Worm (Caenorhabditis elegans) whole organism, L1 larva: ENCODE data around the gene hot-3.

ENCODE experiments used
- C04F5.9 ChIP-seq: sonication (generic microtip); optimal IDR thresholded peaks from 2 replicates; lab custom pipeline; 2016; ENCODE audit warnings: missing genetic modification characterization, missing compliant biosample characterization
- C16A3.4 ChIP-seq: fragments of 150-350 bp; optimal IDR thresholded peaks from 2 replicates; lab custom pipeline; 2014; ENCODE audit warnings: missing biosample characterization, missing genetic modification characterization
- F16B12.6 ChIP-seq: fragments of 150-350 bp; optimal IDR thresholded peaks from 2 replicates; lab custom pipeline; 2014; ENCODE audit warnings: missing biosample characterization, missing genetic modification characterization
- ama-1 ChIP-seq: fragments of 150-350 bp; optimal IDR thresholded peaks from 2 replicates; lab custom pipeline; 2014
- blmp-1 ChIP-seq: fragments of 150-350 bp; optimal IDR thresholded peaks from 2 replicates; lab custom pipeline; 2014; ENCODE audit warnings: missing biosample characterization, missing genetic modification characterization
- ceh-90 ChIP-seq: sonication (generic microtip); optimal IDR thresholded peaks from 2 replicates; lab custom pipeline; 2016; ENCODE audit warnings: missing genetic modification characterization, missing compliant biosample characterization
- ces-1 ChIP-seq: fragments of 150-350 bp; optimal IDR thresholded peaks from 2 replicates; lab custom pipeline; 2014; ENCODE audit warnings: missing biosample characterization, missing genetic modification reagents, missing genetic modification characterization
- dpl-1 ChIP-seq, 3 experiments: fragments of 150-350 bp in 2 of 3; sonication (generic microtip) in 1 of 3; optimal IDR thresholded peaks; 2 replicates each; lab custom pipeline; 2014 to 2017; ENCODE audit warnings: missing biosample characterization in 3 of 3, missing genetic modification characterization in 3 of 3, missing genetic modification reagents in 3 of 3
- dsc-1 ChIP-seq: sonication (generic microtip); optimal IDR thresholded peaks from 2 replicates; lab custom pipeline; 2016; ENCODE audit warnings: mild to moderate bottlenecking, missing genetic modification characterization, missing compliant biosample characterization
- efl-1 ChIP-seq, 4 experiments: fragments of 150-350 bp; optimal IDR thresholded peaks in 3 of 4; peaks in 1 of 4; 1 replicate in 1 of 4; 2 replicates in 3 of 4; lab custom pipeline; 2014; ENCODE audit warnings: missing biosample characterization in 2 of 4, missing genetic modification characterization in 2 of 4, missing genetic modification reagents in 2 of 4
- efl-3 ChIP-seq: fragments of 200-800 bp; sonication (Bioruptor generic); optimal IDR thresholded peaks from 2 replicates; lab custom pipeline; 2018; ENCODE audit warnings: mild to moderate bottlenecking, missing genetic modification characterization, missing compliant biosample characterization
- egl-13 ChIP-seq: sonication (generic microtip); optimal IDR thresholded peaks from 2 replicates; lab custom pipeline; 2016; ENCODE audit warnings: missing genotype, missing genetic modification reagents, missing genetic modification characterization, missing compliant biosample characterization
- elt-2 ChIP-seq: sonication (generic microtip); optimal IDR thresholded peaks from 2 replicates; lab custom pipeline; 2016; ENCODE audit warnings: missing genetic modification characterization, mild to moderate bottlenecking, inconsistent platforms, missing compliant biosample characterization, missing genetic modification reagents
- fkh-8 ChIP-seq: sonication (generic microtip); optimal IDR thresholded peaks from 2 replicates; lab custom pipeline; 2016; ENCODE audit warnings: mild to moderate bottlenecking, missing genetic modification characterization, missing compliant biosample characterization
- fos-1 ChIP-seq: fragments of 150-350 bp; optimal IDR thresholded peaks from 2 replicates; lab custom pipeline; 2014; ENCODE audit warnings: missing biosample characterization, missing genetic modification characterization
- grh-1 ChIP-seq: fragments of 200-800 bp; sonication (Bioruptor generic); IDR thresholded peaks from 2 replicates; pipeline ENCODE4 v1.3.6; 2022; ENCODE audit warnings: missing genetic modification reagents, missing genetic modification characterization, missing compliant biosample characterization
- hlh-17 ChIP-seq: fragments of 200-800 bp; sonication (Bioruptor generic); optimal IDR thresholded peaks from 2 replicates; lab custom pipeline; 2018; ENCODE audit warnings: missing genetic modification characterization, mild to moderate bottlenecking, missing compliant biosample characterization, moderate library complexity, borderline replicate concordance
- hlh-4 ChIP-seq: sonication (generic microtip); optimal IDR thresholded peaks from 2 replicates; lab custom pipeline; 2016; ENCODE audit warnings: mild to moderate bottlenecking, missing genetic modification characterization, missing compliant biosample characterization
- hpl-2 ChIP-seq: fragments of 150-350 bp; optimal IDR thresholded peaks from 2 replicates; lab custom pipeline; 2014; ENCODE audit warnings: missing biosample characterization, missing genetic modification reagents, missing genetic modification characterization
- lin-35 ChIP-seq, 2 experiments: fragments of 150-350 bp; optimal IDR thresholded peaks; 2 replicates each; lab custom pipeline; 2014; ENCODE audit warnings: missing biosample characterization in 2 of 2, missing genetic modification characterization in 2 of 2, missing genetic modification reagents in 2 of 2
- lin-39 ChIP-seq: fragments of 150-350 bp; optimal IDR thresholded peaks from 2 replicates; lab custom pipeline; 2014; ENCODE audit warnings: missing biosample characterization, missing genetic modification reagents, missing genetic modification characterization
- lsy-2 ChIP-seq, 2 experiments: fragments of 150-350 bp; optimal IDR thresholded peaks; 2 replicates each; lab custom pipeline; 2014; ENCODE audit warnings: missing biosample characterization in 2 of 2, missing genetic modification characterization in 2 of 2
- mab-9 ChIP-seq: fragments of 200-800 bp; sonication (Bioruptor generic); IDR thresholded peaks from 2 replicates; pipeline ENCODE4 v1.3.6; 2022; ENCODE audit warnings: missing genetic modification reagents, missing genetic modification characterization, missing compliant biosample characterization
- mep-1 ChIP-seq: fragments of 150-350 bp; optimal IDR thresholded peaks from 2 replicates; lab custom pipeline; 2014; ENCODE audit warnings: missing biosample characterization, missing genetic modification characterization
- nhr-12 ChIP-seq: sonication (generic microtip); optimal IDR thresholded peaks from 2 replicates; lab custom pipeline; 2017; ENCODE audit warnings: missing biosample characterization, missing genetic modification characterization
- nhr-28 ChIP-seq: fragments of 150-350 bp; optimal IDR thresholded peaks from 2 replicates; lab custom pipeline; 2014; ENCODE audit warnings: missing biosample characterization, missing genetic modification characterization
- pag-3 ChIP-seq: sonication (generic microtip); optimal IDR thresholded peaks from 2 replicates; lab custom pipeline; 2017; ENCODE audit warnings: missing genetic modification characterization, mild to moderate bottlenecking, missing compliant biosample characterization, antibody characterized with exemption, borderline replicate concordance; ENCODE audit not compliant: insufficient read depth
- pax-3 ChIP-seq: fragments of 200-800 bp; sonication (Bioruptor generic); optimal IDR thresholded peaks from 2 replicates; lab custom pipeline; 2018; ENCODE audit warnings: mild to moderate bottlenecking, missing genetic modification characterization, moderate library complexity, missing compliant biosample characterization
- rnt-1 ChIP-seq: sonication (generic microtip); optimal IDR thresholded peaks from 2 replicates; lab custom pipeline; 2016; ENCODE audit warnings: mild to moderate bottlenecking, missing genetic modification characterization, moderate library complexity, missing compliant biosample characterization
- skn-1 ChIP-seq: fragments of 150-350 bp; optimal IDR thresholded peaks from 2 replicates; lab custom pipeline; 2014; ENCODE audit warnings: missing biosample characterization, missing genetic modification characterization
- sptf-1 ChIP-seq: fragments of 150-350 bp; optimal IDR thresholded peaks from 2 replicates; lab custom pipeline; 2014; ENCODE audit warnings: missing biosample characterization, missing genetic modification characterization
- sup-37 ChIP-seq: fragments of 200-800 bp; sonication (Bioruptor generic); optimal IDR thresholded peaks from 2 replicates; lab custom pipeline; 2018; ENCODE audit warnings: mild to moderate bottlenecking, missing genetic modification characterization, missing compliant biosample characterization
- tbx-2 ChIP-seq: sonication (generic microtip); optimal IDR thresholded peaks from 2 replicates; lab custom pipeline; 2016; ENCODE audit warnings: missing genetic modification characterization, missing compliant biosample characterization
- tlp-1 ChIP-seq: fragments of 150-350 bp; optimal IDR thresholded peaks from 2 replicates; lab custom pipeline; 2014; ENCODE audit warnings: missing biosample characterization, missing genetic modification characterization
- unc-130 ChIP-seq: fragments of 150-350 bp; optimal IDR thresholded peaks from 2 replicates; lab custom pipeline; 2017; ENCODE audit warnings: missing biosample characterization, missing genetic modification characterization, inconsistent platforms
- unc-86 ChIP-seq: sonication (generic microtip); optimal IDR thresholded peaks from 2 replicates; lab custom pipeline; 2016; ENCODE audit warnings: missing genetic modification characterization, missing compliant biosample characterization
- unc-98 ChIP-seq: fragments of 200-800 bp; sonication (Bioruptor generic); IDR thresholded peaks from 2 replicates; pipeline ENCODE4 v1.3.6; 2022; ENCODE audit warnings: missing genetic modification characterization, missing compliant biosample characterization
- vab-15 ChIP-seq: sonication (generic microtip); optimal IDR thresholded peaks from 2 replicates; lab custom pipeline; 2017; ENCODE audit warnings: missing genotype, mild to moderate bottlenecking, missing genetic modification characterization, missing compliant biosample characterization
- zag-1 ChIP-seq: fragments of 150-350 bp; optimal IDR thresholded peaks from 2 replicates; lab custom pipeline; 2014; ENCODE audit warnings: missing biosample characterization, missing genetic modification characterization
- ztf-4 ChIP-seq: fragments of 150-350 bp; optimal IDR thresholded peaks from 2 replicates; lab custom pipeline; 2014; ENCODE audit warnings: missing biosample characterization, missing genetic modification characterization

Gene hot-3

ce11 chrII:13973514-13973913 lies 41.7 kb upstream of the hot-3 start, which contains the start of gene Y39G8B.1:
Y39G8B.1 (minus strand) TSS chrII:13973812.
- TF ChIP-seq nhr-12 (tag; lab: Kevin White, UChicago) = no peak
- peak in 1 of 3 experiments; percentile 9 for TF ChIP-seq dpl-1 (GFP tag; optimal IDR thresholded peaks at IDR 0.05; lab: Kevin White, UChicago)
- no peak for TF ChIP-seq fkh-8 (tag; lab: Kevin White, UChicago)
- no peak for TF ChIP-seq fos-1 (tag; lab: Kevin White, UChicago)
- no peak for TF ChIP-seq efl-3
- TF ChIP-seq mep-1 = peak; percentile 47
- TF ChIP-seq skn-1 (tag; lab: Kevin White, UChicago) = peak; percentile 1
- TF ChIP-seq lin-35 (GFP tag; optimal IDR thresholded peaks at IDR 0.05; lab: Kevin White, UChicago) = peak in 1 of 2 experiments; percentile 33
- TF ChIP-seq dsc-1 = no peak
- no peak for TF ChIP-seq grh-1 (GFP tag; lab: Robert Waterston, UW)
- TF ChIP-seq lsy-2 (tag; optimal IDR thresholded peaks at IDR 0.05; lab: Kevin White, UChicago) = peak in 1 of 2 experiments; percentile 7
- peak; percentile 35 for TF ChIP-seq F16B12.6 (tag; lab: Kevin White, UChicago)
- no peak for TF ChIP-seq mab-9 (GFP tag; lab: Robert Waterston, UW)
- TF ChIP-seq zag-1 (tag; lab: Kevin White, UChicago) = no peak
- TF ChIP-seq unc-86 (tag; lab: Kevin White, UChicago) = no peak
- no peak for TF ChIP-seq C04F5.9 (tag; lab: Kevin White, UChicago)
- peak; percentile 58 for TF ChIP-seq blmp-1 (tag; lab: Kevin White, UChicago)
- no peak for TF ChIP-seq ama-1
- no peak for TF ChIP-seq pax-3 (tag; lab: Kevin White, UChicago)

DNA sequence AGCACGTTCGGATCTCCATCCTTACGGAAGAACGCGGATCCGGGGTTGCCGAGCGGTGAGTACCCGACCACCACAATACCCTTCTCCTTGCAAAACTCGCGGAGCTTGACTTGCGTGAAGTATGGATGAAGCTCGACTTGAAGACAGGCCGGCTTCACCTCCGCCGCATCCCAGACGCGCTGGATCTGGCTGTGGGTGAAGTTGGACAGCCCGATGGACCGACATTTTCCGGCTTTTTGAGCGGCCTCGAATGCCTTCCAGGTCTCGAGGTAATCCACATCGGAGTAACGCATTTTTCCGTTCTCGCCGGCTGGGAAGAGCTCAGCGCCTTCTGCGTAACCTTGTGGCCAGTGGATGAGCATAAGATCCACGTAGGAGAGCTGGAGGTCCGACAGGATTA lies 40.4 kb upstream of the hot-3 start:
- TF ChIP-seq ztf-4 (tag; lab: Kevin White, UChicago) (no peak), nhr-12 (tag; lab: Kevin White, UChicago) (no peak)
- TF ChIP-seq, all 84 proteins: peak for 0

DNA sequence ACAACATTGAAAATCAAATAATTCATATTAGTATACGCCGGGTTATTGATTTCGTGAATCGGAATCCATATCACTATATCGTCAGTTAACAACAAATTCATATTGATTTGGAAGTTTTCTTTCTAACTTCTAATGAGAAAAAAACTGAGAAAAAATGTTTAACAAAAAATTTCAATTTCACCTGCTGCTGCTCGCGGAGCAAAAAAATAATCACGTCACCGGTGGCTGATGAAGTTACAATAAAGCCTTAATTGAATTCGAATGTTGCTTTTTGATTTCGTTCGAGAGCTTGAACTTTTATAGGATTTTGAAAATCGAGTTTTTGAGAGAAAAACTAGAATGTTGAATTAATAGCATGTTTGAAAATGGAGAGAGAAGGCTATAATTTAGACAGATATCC lies 37.1 kb upstream of the hot-3 start, which contains the start of gene sre-43:
Gene sre-43, minus strand, starts transcription at position 101 of the 400 bp plus-strand sequence.
- no peak for TF ChIP-seq unc-98 (GFP tag; lab: Robert Waterston, UW)
- no peak for TF ChIP-seq efl-1 (optimal IDR thresholded peaks at IDR 0.05; lab: Kevin White, UChicago)
- peak in 1 of 2 experiments; percentile 48 for TF ChIP-seq efl-1 (GFP tag; optimal IDR thresholded peaks at IDR 0.05 in 1 of 2; lab: Kevin White, UChicago)
- no peak for TF ChIP-seq ceh-90
- TF ChIP-seq rnt-1 (tag; lab: Kevin White, UChicago) = no peak

- TF ChIP-seq nhr-28 (tag; lab: Kevin White, UChicago) = no peak
- no peak for TF ChIP-seq elt-2 (tag; lab: Kevin White, UChicago)
- no peak for TF ChIP-seq sptf-1 (tag; lab: Kevin White, UChicago)
- no peak for TF ChIP-seq tbx-2 (tag; lab: Kevin White, UChicago)
- TF ChIP-seq pag-3 (tag; lab: Kevin White, UChicago) = no peak
- TF ChIP-seq hlh-17 (GFP tag; lab: Kevin White, UChicago) = no peak
- no peak for TF ChIP-seq hlh-4 (tag; lab: Kevin White, UChicago)
- no peak for TF ChIP-seq ces-1 (GFP tag; lab: Kevin White, UChicago)
- no peak for TF ChIP-seq tlp-1 (tag; lab: Kevin White, UChicago)
- no peak for TF ChIP-seq efl-3
- TF ChIP-seq skn-1 (tag; lab: Kevin White, UChicago) = no peak
- no peak for TF ChIP-seq hpl-2 (GFP tag; lab: Kevin White, UChicago)
- no peak for TF ChIP-seq unc-130 (tag; lab: Kevin White, UChicago)
- no peak for TF ChIP-seq lin-39
- no peak for TF ChIP-seq C16A3.4 (tag; lab: Kevin White, UChicago)
- no peak for TF ChIP-seq egl-13
- no peak for TF ChIP-seq vab-15 (tag; lab: Kevin White, UChicago)
- no peak for TF ChIP-seq mab-9 (GFP tag; lab: Robert Waterston, UW)
- no peak for TF ChIP-seq sup-37 (GFP tag; lab: Kevin White, UChicago)
These were observed 34.4 kb upstream of the hot-3 start, which contains the start of gene W07G1.7 for ce11 chrII:13966242-13966641. W07G1.7 (minus strand) TSS chrII:13966342.
